Worm (Caenorhabditis elegans): ENCODE measurements around the gene dod-17.

ce11 chrIV:12977650-12978049, 1.5 kb downstream of the dod-17 start:
- TF ChIP-seq tab-1 (GFP tag; IDR thresholded peaks at IDR 0.05), result no peak
- no peak for TF ChIP-seq T22C8.4 (GFP tag; IDR thresholded peaks at IDR 0.05)
- no peak for TF ChIP-seq flt-1 (GFP tag; IDR thresholded peaks at IDR 0.05)
- no peak for TF ChIP-seq klf-2 (GFP tag; conservative IDR thresholded peaks at IDR 0.05)
- no peak for TF ChIP-seq ztf-29 (GFP tag; IDR thresholded peaks at IDR 0.05)
